Fruit fly (Drosophila melanogaster) whole organism, embryonic: ENCODE measurements around the gene dbr.
A peak's percentile ranks its signal among the peaks of the same experiment; 100 is the strongest.

ENCODE experiments used
- Ada2b ChIP-seq: fragments of 200-800 bp; sonication (Bioruptor generic); IDR thresholded peaks from 2 replicates; pipeline ENCODE4 v1.3.6; 2022; ENCODE audit warnings: missing biosample characterization, missing genetic modification characterization
- CG12071 ChIP-seq: fragments of 200-800 bp; sonication (Bioruptor generic); optimal IDR thresholded peaks from 3 replicates; lab custom pipeline; 2018; ENCODE audit warnings: missing biosample characterization, mild to moderate bottlenecking, missing genetic modification characterization
- CG14441 ChIP-seq: fragments of 200-800 bp; sonication (Bioruptor generic); IDR thresholded peaks from 2 replicates; pipeline ENCODE4 v1.3.6; 2022; ENCODE audit warnings: missing biosample characterization, missing genetic modification characterization
- CG15696 ChIP-seq: fragments of 200-800 bp; sonication (Bioruptor generic); optimal IDR thresholded peaks from 2 replicates; lab custom pipeline; 2019; ENCODE audit warnings: missing biosample characterization, mild to moderate bottlenecking, missing genetic modification characterization, moderate library complexity
- CG17328 ChIP-seq: fragments of 200-800 bp; sonication (Bioruptor generic); IDR thresholded peaks from 2 replicates; pipeline ENCODE4 v1.3.6; 2022; ENCODE audit warnings: missing biosample characterization, missing genetic modification characterization
- CG2202 ChIP-seq: fragments of 200-800 bp; sonication (Bioruptor generic); optimal IDR thresholded peaks from 2 replicates; lab custom pipeline; 2018; ENCODE audit warnings: missing biosample characterization, mild to moderate bottlenecking, missing genetic modification characterization
- CG32772 ChIP-seq: fragments of 200-800 bp; sonication (Bioruptor generic); IDR thresholded peaks from 2 replicates; pipeline ENCODE4 v1.3.6; 2022; ENCODE audit warnings: missing biosample characterization, missing genetic modification characterization
- CG4404 ChIP-seq: fragments of 200-800 bp; sonication (Bioruptor generic); IDR thresholded peaks from 2 replicates; pipeline ENCODE4 v1.3.6; 2022; ENCODE audit warnings: missing biosample characterization, missing genetic modification characterization
- CG4820 ChIP-seq: fragments of 200-800 bp; sonication (Bioruptor generic); optimal IDR thresholded peaks from 3 replicates; lab custom pipeline; 2016; ENCODE audit warnings: missing biosample characterization, missing genetic modification characterization
- CG7745 ChIP-seq: fragments of 200-800 bp; sonication (Bioruptor generic); optimal IDR thresholded peaks from 2 replicates; lab custom pipeline; 2018; ENCODE audit warnings: missing biosample characterization, mild to moderate bottlenecking, missing genetic modification characterization, moderate library complexity
- CG7987 ChIP-seq: fragments of 200-800 bp; sonication (Bioruptor generic); optimal IDR thresholded peaks from 2 replicates; lab custom pipeline; 2018; ENCODE audit warnings: missing biosample characterization, mild to moderate bottlenecking, missing genetic modification characterization, moderate library complexity
- Dek ChIP-seq: fragments of 200-800 bp; sonication (Bioruptor generic); optimal IDR thresholded peaks from 3 replicates; lab custom pipeline; 2019; ENCODE audit warnings: missing biosample characterization, mild to moderate bottlenecking, missing genetic modification characterization, moderate library complexity
- Ets65A ChIP-seq: fragments of 200-800 bp; sonication (Bioruptor generic); peaks from one replicate; lab custom pipeline; 2016; ENCODE audit warnings: missing biosample characterization, missing genetic modification characterization
- Ets97D ChIP-seq: fragments of 200-800 bp; sonication (Bioruptor generic); optimal IDR thresholded peaks from 3 replicates; lab custom pipeline; 2016; ENCODE audit warnings: missing biosample characterization, missing genetic modification characterization
- GATAe ChIP-seq: fragments of 200-800 bp; sonication (Bioruptor generic); conservative IDR thresholded peaks from 2 replicates; pipeline ENCODE4 v1.3.6; 2022; ENCODE audit warnings: missing biosample characterization, missing genetic modification characterization
- Max ChIP-seq: fragments of 200-800 bp; sonication (Bioruptor generic); optimal IDR thresholded peaks from 2 replicates; lab custom pipeline; 2016; ENCODE audit warnings: missing biosample characterization, mild to moderate bottlenecking, missing genetic modification characterization
- Nf-YA ChIP-seq: fragments of 200-800 bp; sonication (Bioruptor generic); IDR thresholded peaks from 2 replicates; pipeline ENCODE4 v1.3.6; 2022; ENCODE audit warnings: missing biosample characterization, missing genetic modification characterization
- Rx ChIP-seq: fragments of 200-800 bp; sonication (Bioruptor generic); IDR thresholded peaks from 2 replicates; pipeline ENCODE4 v1.3.6; 2022; ENCODE audit warnings: missing biosample characterization, missing genetic modification characterization
- Spps ChIP-seq: fragments of 200-800 bp; sonication (Bioruptor generic); optimal IDR thresholded peaks from 2 replicates; lab custom pipeline; 2018; ENCODE audit warnings: missing biosample characterization, mild to moderate bottlenecking, missing genetic modification characterization
- Ssrp ChIP-seq: fragments of 200-800 bp; sonication (Bioruptor generic); optimal IDR thresholded peaks from 2 replicates; lab custom pipeline; 2018; ENCODE audit warnings: missing biosample characterization, mild to moderate bottlenecking, missing genetic modification characterization, moderate library complexity
- Xbp1 ChIP-seq: fragments of 200-800 bp; sonication (Bioruptor generic); optimal IDR thresholded peaks from 3 replicates; lab custom pipeline; 2016; ENCODE audit warnings: missing biosample characterization, mild to moderate bottlenecking, missing genetic modification characterization
- caup ChIP-seq: fragments of 200-800 bp; sonication (Bioruptor generic); optimal IDR thresholded peaks from 3 replicates; lab custom pipeline; 2017; ENCODE audit warnings: missing biosample characterization, mild to moderate bottlenecking, missing genetic modification characterization, moderate library complexity; ENCODE audit not compliant: severe bottlenecking
- chm ChIP-seq: fragments of 200-800 bp; sonication (Bioruptor generic); IDR thresholded peaks from 2 replicates; pipeline ENCODE4 v1.3.6; 2022; ENCODE audit warnings: missing biosample characterization, missing genetic modification characterization
- esg ChIP-seq: fragments of 200-800 bp; sonication (Bioruptor generic); conservative IDR thresholded peaks from 2 replicates; pipeline ENCODE4 v1.3.6; 2022; ENCODE audit warnings: missing biosample characterization, missing genetic modification characterization
- eve ChIP-seq, 2 experiments: fragments of >200 bp; optimal IDR thresholded peaks; 2 replicates each; lab custom pipeline; 2017; ENCODE audit warnings: missing biosample characterization in 2 of 2, missing genetic modification characterization in 2 of 2
- exex ChIP-seq: fragments of 200-800 bp; sonication (Bioruptor generic); optimal IDR thresholded peaks from 4 replicates; lab custom pipeline; 2018; ENCODE audit warnings: missing biosample characterization, mild to moderate bottlenecking, missing genetic modification characterization, moderate library complexity
- fd64A ChIP-seq: fragments of 200-800 bp; sonication (Bioruptor generic); optimal IDR thresholded peaks from 3 replicates; lab custom pipeline; 2018; ENCODE audit warnings: missing biosample characterization, mild to moderate bottlenecking, missing genetic modification characterization
- lab ChIP-seq: fragments of 200-800 bp; sonication (Bioruptor generic); optimal IDR thresholded peaks from 3 replicates; lab custom pipeline; 2017; ENCODE audit warnings: missing biosample characterization, missing genetic modification characterization, mild to moderate bottlenecking, moderate library complexity, missing genetic modification reagents
- lbe ChIP-seq: fragments of 200-800 bp; sonication (Bioruptor generic); optimal IDR thresholded peaks from 2 replicates; lab custom pipeline; 2016; ENCODE audit warnings: missing biosample characterization, mild to moderate bottlenecking, missing genetic modification characterization
- lov ChIP-seq, 2 experiments: fragments of 200-800 bp in 1 of 2; fragments of >200 bp in 1 of 2; sonication (Bioruptor generic) in 1 of 2; IDR thresholded peaks in 1 of 2; optimal IDR thresholded peaks in 1 of 2; 2 replicates in 1 of 2; 3 replicates in 1 of 2; pipeline versions ENCODE4 v1.3.6 to Lab custom; 2017 to 2022; ENCODE audit warnings: missing biosample characterization in 1 of 2, missing genetic modification characterization in 1 of 2
- mirr ChIP-seq: fragments of 200-800 bp; sonication (Bioruptor generic); optimal IDR thresholded peaks from 3 replicates; lab custom pipeline; 2018; ENCODE audit warnings: missing biosample characterization, mild to moderate bottlenecking, missing genetic modification characterization
- nmo ChIP-seq: fragments of 200-800 bp; sonication (Bioruptor generic); optimal IDR thresholded peaks from 2 replicates; lab custom pipeline; 2018; ENCODE audit warnings: missing biosample characterization, mild to moderate bottlenecking, missing genetic modification characterization, moderate library complexity
- pnt ChIP-seq: fragments of 200-800 bp; sonication (Bioruptor generic); optimal IDR thresholded peaks from 3 replicates; lab custom pipeline; 2016; ENCODE audit warnings: missing biosample characterization, missing genetic modification characterization
- slp2 ChIP-seq: fragments of 200-800 bp; sonication (Bioruptor generic); optimal IDR thresholded peaks from 2 replicates; lab custom pipeline; 2016; ENCODE audit warnings: missing biosample characterization, missing genetic modification characterization
- sug ChIP-seq: fragments of 200-800 bp; optimal IDR thresholded peaks from 2 replicates; lab custom pipeline; 2019; ENCODE audit warnings: missing biosample characterization, mild to moderate bottlenecking, missing genetic modification characterization, moderate library complexity
- zfh1 ChIP-seq: fragments of 200-800 bp; sonication (Bioruptor generic); IDR thresholded peaks from 3 replicates; pipeline ENCODE4 v1.3.6; 2022; ENCODE audit warnings: missing biosample characterization, missing genetic modification characterization
- zfh2 ChIP-seq: fragments of 200-800 bp; sonication (Bioruptor generic); optimal IDR thresholded peaks from 2 replicates; lab custom pipeline; 2016; ENCODE audit warnings: missing biosample characterization, missing genetic modification characterization

dbr gene

DNA sequence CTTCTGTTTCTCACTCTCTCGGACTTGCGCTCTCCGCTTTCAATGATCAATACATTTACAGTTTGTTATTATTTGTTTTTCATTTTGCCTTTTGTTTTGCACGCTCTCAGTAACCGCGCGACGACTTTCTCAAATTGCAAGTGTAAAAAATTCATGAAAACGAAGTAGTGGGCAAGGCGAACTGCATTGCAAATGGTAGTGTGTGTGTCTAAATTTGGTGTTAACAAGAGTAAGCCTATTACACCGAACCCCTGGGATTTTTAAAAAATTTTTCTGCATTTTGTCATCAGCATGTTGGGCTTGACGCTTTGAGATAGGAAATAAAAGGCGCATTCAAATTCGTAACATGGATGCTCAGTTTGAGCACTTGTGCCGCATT lies 986 bp downstream of the dbr start:
- TF ChIP-seq CG7745 (tag; lab: Kevin White, UChicago) (no peak), eve (GFP tag; optimal IDR thresholded peaks at IDR 0.05; lab: Kevin White, UChicago) (peak in 1 of 2 experiments; percentile 58), lov (optimal IDR thresholded peaks at IDR 0.05; lab: Kevin White, UChicago) (no peak), lov (GFP tag; IDR thresholded peaks at IDR 0.05; lab: Robert Waterston, UW) (0 out of 3 replicates have a peak, but pooled peaks have one; percentile 36), CG4404 (no peak), CG14441 (GFP tag; lab: Robert Waterston, UW) (no peak), Ets97D (no peak), fd64A (no peak), chm (GFP tag; lab: Robert Waterston, UW) (0 out of 2 replicates have a peak, but pooled peaks have one; percentile 55)

dm6 chr2L:69560-69959 lies 3.3 kb downstream of the dbr start:
- TF ChIP-seq CG15696 (tag; lab: Kevin White, UChicago) (no peak), zfh2 (GFP tag; lab: Kevin White, UChicago) (no peak), zfh1 (GFP tag; lab: Robert Waterston, UW) (no peak), Spps (tag; lab: Kevin White, UChicago) (no peak), slp2 (no peak), Nf-YA (GFP tag; lab: Robert Waterston, UW) (no peak), CG17328 (no peak), lbe (no peak)

dm6 chr2L:71457-71856 lies 5.2 kb downstream of the dbr start, which contains the start of gene galectin:
galectin (plus strand) TSS chr2L:71757.
- TF ChIP-seq Ssrp (tag; lab: Kevin White, UChicago) (no peak), Rx (no peak), mirr (GFP tag; lab: Kevin White, UChicago) (peak; percentile 33), CG12071 (no peak), Ets65A (no peak), pnt (GFP tag; lab: Kevin White, UChicago) (no peak), lab (peak; percentile 27), CG2202 (tag; lab: Kevin White, UChicago) (no peak), Ada2b (GFP tag; lab: Robert Waterston, UW) (no peak), exex (tag; lab: Kevin White, UChicago) (peak; percentile 36), CG32772 (GFP tag; lab: Robert Waterston, UW) (no peak), GATAe (GFP tag; lab: Robert Waterston, UW) (no peak), Dek (tag; lab: Kevin White, UChicago) (no peak), Max (GFP tag; lab: Kevin White, UChicago) (no peak), esg (GFP tag; lab: Robert Waterston, UW) (no peak), nmo (GFP tag; lab: Kevin White, UChicago) (no peak), CG7987 (GFP tag; lab: Kevin White, UChicago) (no peak), Xbp1 (GFP tag; lab: Kevin White, UChicago) (no peak), sug (tag; lab: Kevin White, UChicago) (peak; percentile 21), caup (GFP tag; lab: Kevin White, UChicago) (no peak), CG4820 (GFP tag; lab: Kevin White, UChicago) (no peak)
